Fruit fly (Drosophila melanogaster) whole organism, embryonic: ENCODE measurements around the gene chif.

Source experiments
- Adf1 ChIP-seq: fragments of 200-800 bp; sonication (Bioruptor generic); IDR thresholded peaks from 2 replicates; pipeline ENCODE4 v1.3.6; 2022; ENCODE audit warnings: missing biosample characterization, missing genetic modification characterization
- Blimp-1 ChIP-seq: fragments of 200-800 bp; sonication (Bioruptor generic); optimal IDR thresholded peaks from 3 replicates; lab custom pipeline; 2018; ENCODE audit warnings: missing biosample characterization, missing genetic modification characterization, mild to moderate bottlenecking, moderate library complexity, missing genetic modification reagents
- CG10979 ChIP-seq: fragments of 200-800 bp; sonication (Bioruptor generic); optimal IDR thresholded peaks from 2 replicates; lab custom pipeline; 2018; ENCODE audit warnings: missing biosample characterization, mild to moderate bottlenecking, missing genetic modification characterization, moderate library complexity
- CG11085 ChIP-seq: fragments of 200-800 bp; sonication (Bioruptor generic); IDR thresholded peaks from 2 replicates; pipeline ENCODE4 v1.3.6; 2022; ENCODE audit warnings: missing biosample characterization, missing genetic modification characterization
- CG11504 ChIP-seq: fragments of 200-800 bp; sonication (Bioruptor generic); optimal IDR thresholded peaks from 3 replicates; lab custom pipeline; 2019; ENCODE audit warnings: missing biosample characterization, mild to moderate bottlenecking, missing genetic modification characterization, moderate library complexity
- CG14014 ChIP-seq: fragments of 200-800 bp; sonication (Bioruptor generic); IDR thresholded peaks from 2 replicates; pipeline ENCODE4 v1.3.6; 2022; ENCODE audit warnings: missing biosample characterization, missing genetic modification characterization
- CG17361 ChIP-seq: fragments of 200-800 bp; sonication (Bioruptor generic); IDR thresholded peaks from 3 replicates; pipeline ENCODE4 v1.3.6; 2022; ENCODE audit warnings: missing biosample characterization, missing genetic modification characterization
- CG17829 ChIP-seq: fragments of 200-800 bp; optimal IDR thresholded peaks from 2 replicates; lab custom pipeline; 2019; ENCODE audit warnings: missing biosample characterization, mild to moderate bottlenecking, missing genetic modification characterization, moderate library complexity
- CG18262 ChIP-seq: fragments of 200-800 bp; optimal IDR thresholded peaks from 3 replicates; lab custom pipeline; 2019; ENCODE audit warnings: missing biosample characterization, mild to moderate bottlenecking, missing genetic modification characterization, moderate library complexity
- CG1832 ChIP-seq: fragments of 200-800 bp; sonication (Bioruptor generic); optimal IDR thresholded peaks from 2 replicates; lab custom pipeline; 2017; ENCODE audit warnings: missing biosample characterization, mild to moderate bottlenecking, missing genetic modification characterization, inconsistent platforms
- CG2875 ChIP-seq: fragments of 200-800 bp; sonication (Bioruptor generic); optimal IDR thresholded peaks from 2 replicates; lab custom pipeline; 2017; ENCODE audit warnings: missing biosample characterization, mild to moderate bottlenecking, missing genetic modification characterization, missing genetic modification reagents
- CG4854 ChIP-seq: fragments of 200-800 bp; sonication (Bioruptor generic); optimal IDR thresholded peaks from 2 replicates; lab custom pipeline; 2016; ENCODE audit warnings: missing biosample characterization, missing genetic modification characterization, inconsistent platforms
- CG6254 ChIP-seq: fragments of 200-800 bp; sonication (Bioruptor generic); optimal IDR thresholded peaks from 3 replicates; lab custom pipeline; 2017; ENCODE audit warnings: mild to moderate bottlenecking, missing biosample characterization, missing genetic modification reagents, missing genetic modification characterization
- CG7928 ChIP-seq: fragments of 200-800 bp; sonication (Bioruptor generic); optimal IDR thresholded peaks from 2 replicates; lab custom pipeline; 2017; ENCODE audit warnings: missing biosample characterization, mild to moderate bottlenecking, missing genetic modification characterization
- CG8924 ChIP-seq: fragments of 200-800 bp; optimal IDR thresholded peaks from 3 replicates; lab custom pipeline; 2019; ENCODE audit warnings: missing biosample characterization, mild to moderate bottlenecking, missing genetic modification characterization, moderate library complexity
- CG9817 ChIP-seq: fragments of 200-800 bp; sonication (Bioruptor generic); optimal IDR thresholded peaks from 2 replicates; lab custom pipeline; 2018; ENCODE audit warnings: missing biosample characterization, mild to moderate bottlenecking, missing genetic modification characterization, moderate library complexity
- CoRest ChIP-seq: fragments of 200-800 bp; sonication (Bioruptor generic); optimal IDR thresholded peaks from 3 replicates; lab custom pipeline; 2018; ENCODE audit warnings: missing biosample characterization, mild to moderate bottlenecking, missing genetic modification characterization, moderate library complexity
- D19A ChIP-seq: fragments of 200-800 bp; optimal IDR thresholded peaks from 3 replicates; lab custom pipeline; 2019; ENCODE audit warnings: missing biosample characterization, mild to moderate bottlenecking, missing genetic modification characterization, moderate library complexity
- Doc2 ChIP-seq: fragments of 200-800 bp; sonication (Bioruptor generic); IDR thresholded peaks from 2 replicates; pipeline ENCODE4 v1.3.6; 2022; ENCODE audit warnings: missing biosample characterization, missing genetic modification characterization
- Hr78 ChIP-seq, 2 experiments: fragments of 200-800 bp in 1 of 2; fragments of >200 bp in 1 of 2; sonication (Bioruptor generic) in 1 of 2; optimal IDR thresholded peaks; 2 replicates each; lab custom pipeline; 2017 to 2019; ENCODE audit warnings: missing biosample characterization in 2 of 2, missing genetic modification characterization in 2 of 2, mild to moderate bottlenecking in 1 of 2, moderate library complexity in 1 of 2
- Lpt ChIP-seq: fragments of >200 bp; optimal IDR thresholded peaks from 2 replicates; lab custom pipeline; 2018; ENCODE audit warnings: missing biosample characterization, missing genetic modification characterization
- MTF-1 ChIP-seq: fragments of 200-800 bp; sonication (Bioruptor generic); optimal IDR thresholded peaks from 2 replicates; lab custom pipeline; 2018; ENCODE audit warnings: missing biosample characterization, mild to moderate bottlenecking, missing genetic modification characterization, borderline replicate concordance
- NC2α ChIP-seq: fragments of 200-800 bp; sonication (Bioruptor generic); optimal IDR thresholded peaks from 2 replicates; lab custom pipeline; 2016; ENCODE audit warnings: missing biosample characterization, missing genetic modification characterization
- Nf-YB ChIP-seq: fragments of 200-800 bp; sonication (Bioruptor generic); optimal IDR thresholded peaks from 3 replicates; lab custom pipeline; 2019; ENCODE audit warnings: missing biosample characterization, mild to moderate bottlenecking, missing genetic modification characterization, moderate library complexity
- Opbp ChIP-seq: fragments of 200-800 bp; sonication (Bioruptor generic); IDR thresholded peaks from 3 replicates; pipeline ENCODE4 v1.3.6; 2022; ENCODE audit warnings: missing biosample characterization, missing genetic modification characterization; ENCODE audit not compliant: partially characterized antibody
- Sox100B ChIP-seq: fragments of 200-800 bp; sonication (Bioruptor generic); optimal IDR thresholded peaks from 3 replicates; lab custom pipeline; 2018; ENCODE audit warnings: missing biosample characterization, mild to moderate bottlenecking, missing genetic modification characterization
- Ssrp ChIP-seq: fragments of 200-800 bp; sonication (Bioruptor generic); optimal IDR thresholded peaks from 2 replicates; lab custom pipeline; 2018; ENCODE audit warnings: missing biosample characterization, mild to moderate bottlenecking, missing genetic modification characterization, moderate library complexity
- Stat92E ChIP-seq, 3 experiments: fragments of >200 bp in 2 of 3; fragments of 200-800 bp in 1 of 3; sonication (Bioruptor generic) in 1 of 3; optimal IDR thresholded peaks; 2 replicates each; lab custom pipeline; 2017 to 2019; ENCODE audit warnings: missing biosample characterization in 3 of 3, missing genetic modification characterization in 3 of 3, mild to moderate bottlenecking in 1 of 3, moderate library complexity in 1 of 3
- dimm ChIP-seq: fragments of 200-800 bp; sonication (Bioruptor generic); IDR thresholded peaks from 2 replicates; pipeline ENCODE4 v1.3.6; 2022; ENCODE audit warnings: missing biosample characterization, missing genetic modification characterization
- gro ChIP-seq: fragments of 200-800 bp; sonication (Bioruptor generic); optimal IDR thresholded peaks from 2 replicates; lab custom pipeline; 2016; ENCODE audit warnings: missing biosample characterization, missing genetic modification characterization
- gsb ChIP-seq: fragments of 200-800 bp; sonication (Bioruptor generic); IDR thresholded peaks from 2 replicates; pipeline ENCODE4 v1.3.6; 2022; ENCODE audit warnings: missing biosample characterization, missing genetic modification characterization
- her ChIP-seq: fragments of 200-800 bp; sonication (Bioruptor generic); optimal IDR thresholded peaks from 2 replicates; lab custom pipeline; 2016; ENCODE audit warnings: missing biosample characterization, missing genetic modification characterization
- pho ChIP-seq: fragments of 200-800 bp; sonication (Bioruptor generic); optimal IDR thresholded peaks from 2 replicates; lab custom pipeline; 2016; ENCODE audit warnings: missing biosample characterization, missing genetic modification characterization
- pum ChIP-seq: fragments of 200-800 bp; sonication (Bioruptor generic); optimal IDR thresholded peaks from 2 replicates; lab custom pipeline; 2016; ENCODE audit warnings: missing biosample characterization, missing genetic modification characterization
- repo ChIP-seq: fragments of 200-800 bp; sonication (Bioruptor generic); optimal IDR thresholded peaks from 2 replicates; lab custom pipeline; 2016; ENCODE audit warnings: missing biosample characterization, missing genetic modification characterization
- schlank ChIP-seq: fragments of 200-800 bp; sonication (Bioruptor generic); optimal IDR thresholded peaks from 2 replicates; lab custom pipeline; 2018; ENCODE audit warnings: missing biosample characterization, mild to moderate bottlenecking, missing genetic modification characterization
- sens ChIP-seq: fragments of 200-800 bp; sonication (Bioruptor generic); peaks from one replicate; lab custom pipeline; 2016; ENCODE audit warnings: missing biosample characterization, missing genetic modification characterization
- stwl ChIP-seq: fragments of 200-800 bp; sonication (Bioruptor generic); optimal IDR thresholded peaks from 3 replicates; lab custom pipeline; 2018; ENCODE audit warnings: missing biosample characterization, mild to moderate bottlenecking, missing genetic modification characterization, moderate library complexity
- tup ChIP-seq: fragments of 200-800 bp; sonication (Bioruptor generic); optimal IDR thresholded peaks from 2 replicates; lab custom pipeline; 2016; ENCODE audit warnings: missing biosample characterization, mild to moderate bottlenecking, missing genetic modification characterization, moderate library complexity
- zen2 ChIP-seq: fragments of 200-800 bp; sonication (Bioruptor generic); IDR thresholded peaks from 3 replicates; pipeline ENCODE4 v1.3.6; 2022; ENCODE audit warnings: missing biosample characterization, missing genetic modification characterization; ENCODE audit not compliant: partially characterized antibody

chif gene

dm6 chr2L:16374691-16375090, 22.3 kb upstream of the chif start (continued):
- TF ChIP-seq Sox100B (GFP tag; lab: Kevin White, UChicago) (peak; percentile 43), pum (GFP tag; lab: Kevin White, UChicago) (no peak), dimm (GFP tag; lab: Robert Waterston, UW) (no peak), Ssrp (peak; percentile 13), gro (no peak), CG8924 (tag; lab: Kevin White, UChicago) (peak; percentile 2), gsb (no peak), Stat92E (GFP tag; optimal IDR thresholded peaks at IDR 0.05; lab: Kevin White, UChicago) (no peak), tup (GFP tag; lab: Kevin White, UChicago) (no peak), CG10979 (tag; lab: Kevin White, UChicago) (peak; percentile 49), CG7928 (no peak), CG17361 (GFP tag; lab: Robert Waterston, UW) (0 out of 3 replicates have a peak, but pooled peaks have one; percentile 41), CG18262 (tag; lab: Kevin White, UChicago) (peak; percentile 46), schlank (tag; lab: Kevin White, UChicago) (no peak), D19A (peak; percentile 92), CG11504 (tag; lab: Kevin White, UChicago) (peak; percentile 61), pho (GFP tag; lab: Kevin White, UChicago) (no peak), Blimp-1 (GFP tag; lab: Kevin White, UChicago) (peak; percentile 10), CG17829 (tag; lab: Kevin White, UChicago) (no peak), CG4854 (GFP tag; lab: Kevin White, UChicago) (no peak), Nf-YB (no peak), sens (peak; percentile 32), stwl (tag; lab: Kevin White, UChicago) (no peak), CG6254 (GFP tag; lab: Kevin White, UChicago) (no peak), CG9817 (no peak), Hr78 (GFP tag; optimal IDR thresholded peaks at IDR 0.05; lab: Kevin White, UChicago) (no peak)

- TF ChIP-seq repo (no peak), Opbp (GFP tag; lab: Robert Waterston, UW) (no peak), MTF-1 (no peak), CG2875 (no peak), NC2α (GFP tag; lab: Kevin White, UChicago) (no peak), CG11085 (GFP tag; lab: Robert Waterston, UW) (no peak), CoRest (tag; lab: Kevin White, UChicago) (no peak), her (GFP tag; lab: Kevin White, UChicago) (no peak), Hr78 (GFP tag; optimal IDR thresholded peaks at IDR 0.05; lab: Kevin White, UChicago) (no peak), zen2 (GFP tag; lab: Robert Waterston, UW) (no peak), CG1832 (GFP tag; lab: Kevin White, UChicago) (no peak), CG14014 (no peak), Doc2 (GFP tag; lab: Robert Waterston, UW) (no peak), Adf1 (GFP tag; lab: Robert Waterston, UW) (no peak), Lpt (GFP tag; lab: Kevin White, UChicago) (no peak)
Observed at dm6 chr2L:16365603-16366002, 13.2 kb upstream of the chif start, which contains the start of gene jhamt. jhamt (plus strand) TSS chr2L:16365903.
